Worm (Caenorhabditis elegans): ENCODE measurements around the gene asp-6.
A peak's percentile ranks its signal among the peaks of the same experiment; 100 is the strongest.

Gene asp-6

ce11 chrV:8242798-8243197, 25.9 kb downstream of the asp-6 start, which contains the start of gene C16D9.4:
Gene C16D9.4 (minus strand): TSS chrV:8242898.
- TF ChIP-seq mab-5 (tag; optimal IDR thresholded peaks at IDR 0.05) (no peak), snpc-4 (tag; optimal IDR thresholded peaks at IDR 0.05) (no peak), zip-8 (tag; optimal IDR thresholded peaks at IDR 0.05) (no peak), lin-13 (tag; optimal IDR thresholded peaks at IDR 0.05) (no peak), nhr-2 (tag; optimal IDR thresholded peaks at IDR 0.05) (no peak), nhr-237 (tag; optimal IDR thresholded peaks at IDR 0.05) (no peak), tbx-8 (GFP tag; optimal IDR thresholded peaks at IDR 0.05) (no peak), ceh-43 (GFP tag; optimal IDR thresholded peaks at IDR 0.05) (no peak), lsy-2 (tag; optimal IDR thresholded peaks at IDR 0.05) (no peak), drap-1 (GFP tag; optimal IDR thresholded peaks at IDR 0.05) (no peak), ceh-39 (tag; optimal IDR thresholded peaks at IDR 0.05) (no peak), mls-2 (tag; optimal IDR thresholded peaks at IDR 0.05) (no peak), sptf-1 (tag; optimal IDR thresholded peaks at IDR 0.05) (no peak), nhr-28 (tag; optimal IDR thresholded peaks at IDR 0.05) (no peak), flh-1 (GFP tag; optimal IDR thresholded peaks at IDR 0.05) (no peak)

- TF ChIP-seq hlh-1 (tag; optimal IDR thresholded peaks at IDR 0.05) (no peak), drap-1 (GFP tag; optimal IDR thresholded peaks at IDR 0.05) (no peak), mep-1 (tag; optimal IDR thresholded peaks at IDR 0.05) (no peak)
Measured at ce11 chrV:8239928-8240327, 28.8 kb downstream of the asp-6 start, which contains the start of gene C16D9.3. Gene C16D9.3 (minus strand): TSS chrV:8240028.

ce11 chrV:8238290-8238689, 30.4 kb downstream of the asp-6 start, which contains the start of gene rol-3:
Gene rol-3 (minus strand): TSS chrV:8238409.
- TF ChIP-seq zip-8 (tag; optimal IDR thresholded peaks at IDR 0.05) (no peak), ces-1 (GFP tag; optimal IDR thresholded peaks at IDR 0.05) (no peak)

- TF ChIP-seq hlh-1 (tag; optimal IDR thresholded peaks at IDR 0.05) (peak; percentile 71), sem-2 (GFP tag; optimal IDR thresholded peaks at IDR 0.05) (no peak), unc-120 (tag; optimal IDR thresholded peaks at IDR 0.05; ENCODE audit: poor library complexity, severe bottlenecking) (no peak), mls-2 (tag; optimal IDR thresholded peaks at IDR 0.05) (no peak), mep-1 (tag; optimal IDR thresholded peaks at IDR 0.05) (no peak), lin-13 (tag; optimal IDR thresholded peaks at IDR 0.05) (no peak), sptf-1 (tag; optimal IDR thresholded peaks at IDR 0.05) (no peak), nhr-2 (tag; optimal IDR thresholded peaks at IDR 0.05) (no peak), ceh-83 (GFP tag; optimal IDR thresholded peaks at IDR 0.05) (peak; percentile 74), blmp-1 (tag; optimal IDR thresholded peaks at IDR 0.05) (no peak), pha-4 (tag; optimal IDR thresholded peaks at IDR 0.05) (no peak), elt-3 (tag; optimal IDR thresholded peaks at IDR 0.05) (no peak), zip-8 (tag; optimal IDR thresholded peaks at IDR 0.05) (no peak), nhr-237 (tag; optimal IDR thresholded peaks at IDR 0.05) (no peak), snpc-4 (tag; optimal IDR thresholded peaks at IDR 0.05) (no peak), nhr-12 (tag; optimal IDR thresholded peaks at IDR 0.05) (no peak), nhr-28 (tag; optimal IDR thresholded peaks at IDR 0.05) (no peak), M03D4.4 (tag; optimal IDR thresholded peaks at IDR 0.05) (peak; percentile 57), flh-1 (GFP tag; optimal IDR thresholded peaks at IDR 0.05) (no peak), unc-62 (GFP tag; optimal IDR thresholded peaks at IDR 0.05) (no peak), ztf-11 (tag; optimal IDR thresholded peaks at IDR 0.05) (no peak), ham-2 (GFP tag; optimal IDR thresholded peaks at IDR 0.05) (peak; percentile 45), ceh-43 (GFP tag; optimal IDR thresholded peaks at IDR 0.05) (no peak), drap-1 (GFP tag; optimal IDR thresholded peaks at IDR 0.05) (peak; percentile 45), elt-1 (tag; optimal IDR thresholded peaks at IDR 0.05; ENCODE audit: borderline replicate concordance, insufficient read depth) (no peak), lsy-2 (tag; optimal IDR thresholded peaks at IDR 0.05) (no peak), ces-1 (GFP tag; optimal IDR thresholded peaks at IDR 0.05) (no peak), ceh-39 (tag; optimal IDR thresholded peaks at IDR 0.05) (no peak), lin-32 (GFP tag; optimal IDR thresholded peaks at IDR 0.05) (peak; percentile 18), nhr-76 (tag; optimal IDR thresholded peaks at IDR 0.05) (no peak), bed-3 (GFP tag; optimal IDR thresholded peaks at IDR 0.05) (no peak), tbx-8 (GFP tag; optimal IDR thresholded peaks at IDR 0.05) (no peak), unc-39 (tag; optimal IDR thresholded peaks at IDR 0.05) (no peak), cnd-1 (tag; optimal IDR thresholded peaks at IDR 0.05) (peak; percentile 46), mab-5 (tag; optimal IDR thresholded peaks at IDR 0.05) (no peak)
Measured at ce11 chrV:8235331-8235730, 33.4 kb downstream of the asp-6 start.
